Fruit fly (Drosophila melanogaster): ENCODE data around the gene CG46281.

dm6 chr3R:13073174-13073573, 43.1 kb upstream of the CG46281 start:
- no peak for TF ChIP-seq insv (optimal IDR thresholded peaks at IDR 0.05)
- no peak for TF ChIP-seq ttk (optimal IDR thresholded peaks at IDR 0.05)
- no peak for TF ChIP-seq Myc (optimal IDR thresholded peaks at IDR 0.05)
- TF ChIP-seq psq (optimal IDR thresholded peaks at IDR 0.05), result no peak
- TF ChIP-seq h (optimal IDR thresholded peaks at IDR 0.05), result no peak
